Worm (Caenorhabditis elegans) whole organism, L3 larva: ENCODE results near the gene mdt-11.

Experiments
- ceh-16 ChIP-seq: sonication (generic microtip); optimal IDR thresholded peaks from 2 replicates; lab custom pipeline; 2017; ENCODE audit warnings: missing biosample characterization, missing genetic modification characterization
- ceh-82 ChIP-seq: fragments of 150-350 bp; optimal IDR thresholded peaks from 2 replicates; lab custom pipeline; 2014; ENCODE audit warnings: missing biosample characterization, missing genetic modification characterization
- ceh-9 ChIP-seq: sonication (generic microtip); optimal IDR thresholded peaks from 2 replicates; lab custom pipeline; 2018; ENCODE audit warnings: missing biosample characterization, missing genetic modification characterization
- daf-12 ChIP-seq: fragments of 150-350 bp; optimal IDR thresholded peaks from 2 replicates; lab custom pipeline; 2014; ENCODE audit warnings: missing biosample characterization, missing genetic modification reagents, missing genetic modification characterization
- egl-5 ChIP-seq: fragments of 150-350 bp; optimal IDR thresholded peaks from 2 replicates; lab custom pipeline; 2017; ENCODE audit warnings: missing biosample characterization, missing genetic modification reagents, missing genetic modification characterization, inconsistent platforms
- fkh-10 ChIP-seq: sonication (generic microtip); optimal IDR thresholded peaks from 2 replicates; lab custom pipeline; 2017; ENCODE audit warnings: missing biosample characterization, missing genetic modification reagents, missing genetic modification characterization
- fos-1 ChIP-seq: fragments of 150-350 bp; optimal IDR thresholded peaks from 2 replicates; lab custom pipeline; 2014; ENCODE audit warnings: missing biosample characterization, missing genetic modification characterization
- hmg-11 ChIP-seq: sonication (generic microtip); optimal IDR thresholded peaks from 2 replicates; lab custom pipeline; 2016; ENCODE audit warnings: missing genetic modification characterization, missing compliant biosample characterization
- lin-15B ChIP-seq: fragments of 150-350 bp; optimal IDR thresholded peaks from 2 replicates; lab custom pipeline; 2014; ENCODE audit warnings: missing biosample characterization, missing genetic modification characterization
- lin-39 ChIP-seq: fragments of 150-350 bp; optimal IDR thresholded peaks from 2 replicates; lab custom pipeline; 2018; ENCODE audit warnings: missing biosample characterization, missing genetic modification reagents, missing genetic modification characterization
- nfya-1 ChIP-seq: sonication (generic microtip); optimal IDR thresholded peaks from 2 replicates; lab custom pipeline; 2017; ENCODE audit warnings: missing genetic modification characterization, mild to moderate bottlenecking, missing compliant biosample characterization, antibody characterized with exemption, moderate library complexity; ENCODE audit not compliant: insufficient read depth
- nhr-11 ChIP-seq: fragments of 150-350 bp; optimal IDR thresholded peaks from 2 replicates; lab custom pipeline; 2014; ENCODE audit warnings: missing biosample characterization, missing genetic modification characterization
- nhr-12 ChIP-seq: fragments of 150-350 bp; optimal IDR thresholded peaks from 2 replicates; lab custom pipeline; 2014; ENCODE audit warnings: missing biosample characterization, missing genetic modification characterization
- nhr-25 ChIP-seq: sonication (generic microtip); optimal IDR thresholded peaks from 2 replicates; lab custom pipeline; 2017; ENCODE audit warnings: missing biosample characterization, missing genetic modification characterization
- sea-2 ChIP-seq: fragments of 150-350 bp; sonication (generic microtip); optimal IDR thresholded peaks from 4 replicates; lab custom pipeline; 2014; ENCODE audit warnings: missing biosample characterization, missing genetic modification reagents, missing genetic modification characterization
- unc-39 ChIP-seq: sonication (generic microtip); optimal IDR thresholded peaks from 4 replicates; lab custom pipeline; 2017; ENCODE audit warnings: missing biosample characterization, missing genetic modification characterization

The mdt-11 gene

ce11 chrIII:5068675-5069233 is 47.7 kb downstream of the mdt-11 start, which contains the start of the genes C45G9.11 and C45G9.2 (continued):
- TF ChIP-seq fos-1 (tag; lab: Kevin White, UChicago) (no peak), unc-39 (tag; lab: Kevin White, UChicago) (no peak), lin-39 (tag; lab: Kevin White, UChicago) (peak; percentile 23), nhr-12 (tag; lab: Kevin White, UChicago) (no peak), nhr-25 (tag; lab: Kevin White, UChicago) (peak; percentile 47), ceh-9 (tag; lab: Kevin White, UChicago) (no peak), sea-2 (no peak), daf-12 (tag; lab: Kevin White, UChicago) (no peak), nhr-11 (tag; lab: Kevin White, UChicago) (no peak), fkh-10 (GFP tag; lab: Kevin White, UChicago) (no peak), nfya-1 (tag; lab: Kevin White, UChicago) (peak; percentile 75), hmg-11 (tag; lab: Kevin White, UChicago) (no peak), ceh-82 (tag; lab: Kevin White, UChicago) (no peak), ceh-16 (tag; lab: Kevin White, UChicago) (no peak)

- TF ChIP-seq fkh-10 (GFP tag; lab: Kevin White, UChicago) (no peak), nhr-12 (tag; lab: Kevin White, UChicago) (no peak), lin-15B (tag; lab: Kevin White, UChicago) (no peak), lin-39 (tag; lab: Kevin White, UChicago) (no peak), egl-5 (no peak)
Observed at ce11 chrIII:5071509-5071908, 50.5 kb downstream of the mdt-11 start, which contains the start of gene C45G9.12. C45G9.12 (minus strand) TSS chrIII:5071609.
